Fruit fly (Drosophila melanogaster) whole organism, embryonic: Measurements from ENCODE around the gene CG7656.

Experiments
- Atf-2 ChIP-seq: fragments of 200-800 bp; sonication (Bioruptor generic); optimal IDR thresholded peaks from 2 replicates; lab custom pipeline; 2016; ENCODE audit warnings: missing biosample characterization, missing genetic modification characterization
- CG10543 ChIP-seq: fragments of 200-800 bp; sonication (Bioruptor generic); optimal IDR thresholded peaks from 3 replicates; lab custom pipeline; 2017; ENCODE audit warnings: missing biosample characterization, mild to moderate bottlenecking, missing genetic modification characterization, moderate library complexity
- CG13287 ChIP-seq: fragments of 200-800 bp; sonication (Bioruptor generic); IDR thresholded peaks from 2 replicates; pipeline ENCODE4 v1.3.6; 2022; ENCODE audit warnings: missing biosample characterization, missing genetic modification characterization; ENCODE audit not compliant: partially characterized antibody
- CG14441 ChIP-seq: fragments of 200-800 bp; sonication (Bioruptor generic); IDR thresholded peaks from 2 replicates; pipeline ENCODE4 v1.3.6; 2022; ENCODE audit warnings: missing biosample characterization, missing genetic modification characterization
- CG14667 ChIP-seq: fragments of 200-800 bp; sonication (Bioruptor generic); IDR thresholded peaks from 2 replicates; pipeline ENCODE4 v1.3.6; 2022; ENCODE audit warnings: missing biosample characterization, missing genetic modification characterization
- CG15269 ChIP-seq: fragments of 200-800 bp; sonication (Bioruptor generic); optimal IDR thresholded peaks from 2 replicates; lab custom pipeline; 2018; ENCODE audit warnings: missing biosample characterization, mild to moderate bottlenecking, missing genetic modification characterization, moderate library complexity
- CG1603 ChIP-seq: fragments of 200-800 bp; sonication (Bioruptor generic); optimal IDR thresholded peaks from 2 replicates; lab custom pipeline; 2019; ENCODE audit warnings: missing biosample characterization, mild to moderate bottlenecking, missing genetic modification characterization, moderate library complexity
- CG17186 ChIP-seq: fragments of 200-800 bp; sonication (Bioruptor generic); optimal IDR thresholded peaks from 3 replicates; lab custom pipeline; 2017; ENCODE audit warnings: missing biosample characterization, missing genetic modification reagents, missing genetic modification characterization
- CG1792 ChIP-seq: fragments of 200-800 bp; sonication (Bioruptor generic); optimal IDR thresholded peaks from 2 replicates; lab custom pipeline; 2016; ENCODE audit warnings: missing biosample characterization, missing genetic modification characterization
- CG3065 ChIP-seq: fragments of 200-800 bp; sonication (Bioruptor generic); optimal IDR thresholded peaks from 2 replicates; lab custom pipeline; 2016; ENCODE audit warnings: missing biosample characterization, missing genetic modification characterization
- CG3838 ChIP-seq: fragments of 200-800 bp; sonication (Bioruptor generic); optimal IDR thresholded peaks from 3 replicates; lab custom pipeline; 2016; ENCODE audit warnings: missing biosample characterization, missing genetic modification characterization
- CG4617 ChIP-seq: fragments of 200-800 bp; sonication (Bioruptor generic); optimal IDR thresholded peaks from 3 replicates; lab custom pipeline; 2016; ENCODE audit warnings: missing biosample characterization, missing genetic modification characterization, borderline replicate concordance
- CG6765 ChIP-seq: fragments of 200-800 bp; sonication (Bioruptor generic); optimal IDR thresholded peaks from 3 replicates; lab custom pipeline; 2017; ENCODE audit warnings: missing biosample characterization, mild to moderate bottlenecking, missing genetic modification characterization
- CG6813 ChIP-seq: fragments of 200-800 bp; sonication (Bioruptor generic); optimal IDR thresholded peaks from 2 replicates; lab custom pipeline; 2017; ENCODE audit warnings: missing biosample characterization, missing genetic modification characterization, mild to moderate bottlenecking, moderate library complexity, missing genetic modification reagents
- CG7271 ChIP-seq: fragments of 200-800 bp; sonication (Bioruptor generic); optimal IDR thresholded peaks from 2 replicates; lab custom pipeline; 2018; ENCODE audit warnings: missing biosample characterization, mild to moderate bottlenecking, missing genetic modification characterization, moderate library complexity
- CG7357 ChIP-seq: fragments of 200-800 bp; sonication (Bioruptor generic); IDR thresholded peaks from 3 replicates; pipeline ENCODE4 v1.3.6; 2022; ENCODE audit warnings: missing biosample characterization, missing genetic modification characterization
- CG7745 ChIP-seq: fragments of 200-800 bp; sonication (Bioruptor generic); optimal IDR thresholded peaks from 2 replicates; lab custom pipeline; 2018; ENCODE audit warnings: missing biosample characterization, mild to moderate bottlenecking, missing genetic modification characterization, moderate library complexity
- CG7839 ChIP-seq: fragments of 200-800 bp; sonication (Bioruptor generic); optimal IDR thresholded peaks from 3 replicates; lab custom pipeline; 2018; ENCODE audit warnings: missing biosample characterization, mild to moderate bottlenecking, missing genetic modification characterization, moderate library complexity
- CG8089 ChIP-seq: fragments of 200-800 bp; sonication (Bioruptor generic); optimal IDR thresholded peaks from 3 replicates; lab custom pipeline; 2016; ENCODE audit warnings: missing biosample characterization, missing genetic modification characterization
- CkIIα-i1 ChIP-seq: fragments of 200-800 bp; sonication (Bioruptor generic); IDR thresholded peaks from 2 replicates; pipeline ENCODE4 v1.3.6; 2022; ENCODE audit warnings: missing biosample characterization, missing genetic modification characterization
- D19A ChIP-seq: fragments of 200-800 bp; optimal IDR thresholded peaks from 3 replicates; lab custom pipeline; 2019; ENCODE audit warnings: missing biosample characterization, mild to moderate bottlenecking, missing genetic modification characterization, moderate library complexity
- Elba2 ChIP-seq: fragments of 200-800 bp; sonication (Bioruptor generic); optimal IDR thresholded peaks from 3 replicates; lab custom pipeline; 2016; ENCODE audit warnings: missing biosample characterization, missing genetic modification characterization
- Ets65A ChIP-seq: fragments of 200-800 bp; sonication (Bioruptor generic); peaks from one replicate; lab custom pipeline; 2016; ENCODE audit warnings: missing biosample characterization, missing genetic modification characterization
- HLH4C ChIP-seq: fragments of 200-800 bp; sonication (Bioruptor generic); IDR thresholded peaks from 3 replicates; pipeline ENCODE4 v1.3.6; 2022; ENCODE audit warnings: missing biosample characterization, missing genetic modification characterization; ENCODE audit not compliant: partially characterized antibody
- Hand ChIP-seq: fragments of 200-800 bp; sonication (Bioruptor generic); optimal IDR thresholded peaks from 2 replicates; lab custom pipeline; 2017; ENCODE audit warnings: mild to moderate bottlenecking, missing biosample characterization, missing genetic modification reagents, missing genetic modification characterization
- Lpt ChIP-seq: fragments of >200 bp; optimal IDR thresholded peaks from 2 replicates; lab custom pipeline; 2018; ENCODE audit warnings: missing biosample characterization, missing genetic modification characterization
- MTF-1 ChIP-seq: fragments of 200-800 bp; sonication (Bioruptor generic); optimal IDR thresholded peaks from 2 replicates; lab custom pipeline; 2018; ENCODE audit warnings: missing biosample characterization, mild to moderate bottlenecking, missing genetic modification characterization, borderline replicate concordance
- Max ChIP-seq: fragments of 200-800 bp; sonication (Bioruptor generic); optimal IDR thresholded peaks from 2 replicates; lab custom pipeline; 2016; ENCODE audit warnings: missing biosample characterization, mild to moderate bottlenecking, missing genetic modification characterization
- Mes4 ChIP-seq: fragments of 200-800 bp; sonication (Bioruptor generic); optimal IDR thresholded peaks from 2 replicates; lab custom pipeline; 2016; ENCODE audit warnings: missing biosample characterization, missing genetic modification characterization
- NC2β ChIP-seq: fragments of 200-800 bp; sonication (Bioruptor generic); optimal IDR thresholded peaks from 2 replicates; lab custom pipeline; 2016; ENCODE audit warnings: missing biosample characterization, missing genetic modification characterization
- NFAT ChIP-seq: fragments of 200-800 bp; sonication (Bioruptor generic); IDR thresholded peaks from 2 replicates; pipeline ENCODE4 v1.3.6; 2022; ENCODE audit warnings: missing biosample characterization, missing genetic modification characterization
- NK7.1 ChIP-seq: fragments of 200-800 bp; sonication (Bioruptor generic); optimal IDR thresholded peaks from 3 replicates; lab custom pipeline; 2016; ENCODE audit warnings: missing biosample characterization, missing genetic modification characterization
- Scr ChIP-seq: fragments of 200-800 bp; sonication (Bioruptor generic); IDR thresholded peaks from 2 replicates; pipeline ENCODE4 v1.3.6; 2022; ENCODE audit warnings: missing biosample characterization, missing genetic modification characterization; ENCODE audit not compliant: partially characterized antibody
- Xbp1 ChIP-seq: fragments of 200-800 bp; sonication (Bioruptor generic); optimal IDR thresholded peaks from 3 replicates; lab custom pipeline; 2016; ENCODE audit warnings: missing biosample characterization, mild to moderate bottlenecking, missing genetic modification characterization
- ase ChIP-seq: fragments of 200-800 bp; sonication (Bioruptor generic); IDR thresholded peaks from 3 replicates; pipeline ENCODE4 v1.3.6; 2022; ENCODE audit warnings: missing biosample characterization, missing genetic modification characterization
- chm ChIP-seq: fragments of 200-800 bp; sonication (Bioruptor generic); IDR thresholded peaks from 2 replicates; pipeline ENCODE4 v1.3.6; 2022; ENCODE audit warnings: missing biosample characterization, missing genetic modification characterization
- croc ChIP-seq: fragments of 200-800 bp; sonication (Bioruptor generic); conservative IDR thresholded peaks from 3 replicates; pipeline ENCODE4 v1.3.6; 2022; ENCODE audit warnings: missing biosample characterization, missing genetic modification characterization
- cwo ChIP-seq: fragments of 200-800 bp; sonication (Bioruptor generic); optimal IDR thresholded peaks from 3 replicates; lab custom pipeline; 2017; ENCODE audit warnings: missing biosample characterization, missing genetic modification characterization, mild to moderate bottlenecking, moderate library complexity, missing genetic modification reagents
- en ChIP-seq: fragments of 200-800 bp; sonication (Bioruptor generic); optimal IDR thresholded peaks from 2 replicates; lab custom pipeline; 2016; ENCODE audit warnings: missing biosample characterization, missing genetic modification characterization
- kay ChIP-seq: fragments of 200-800 bp; sonication (Bioruptor generic); optimal IDR thresholded peaks from 2 replicates; lab custom pipeline; 2016; ENCODE audit warnings: missing biosample characterization, missing genetic modification characterization
- lov ChIP-seq, 2 experiments: fragments of 200-800 bp in 1 of 2; fragments of >200 bp in 1 of 2; sonication (Bioruptor generic) in 1 of 2; IDR thresholded peaks in 1 of 2; optimal IDR thresholded peaks in 1 of 2; 2 replicates in 1 of 2; 3 replicates in 1 of 2; pipeline versions ENCODE4 v1.3.6 to Lab custom; 2017 to 2022; ENCODE audit warnings: missing biosample characterization in 1 of 2, missing genetic modification characterization in 1 of 2
- mld ChIP-seq: fragments of 200-800 bp; sonication (Bioruptor generic); IDR thresholded peaks from 3 replicates; pipeline ENCODE4 v1.3.6; 2022; ENCODE audit warnings: missing biosample characterization, missing genetic modification characterization; ENCODE audit not compliant: partially characterized antibody
- phol ChIP-seq: fragments of 200-800 bp; sonication (Bioruptor generic); optimal IDR thresholded peaks from 3 replicates; lab custom pipeline; 2018; ENCODE audit warnings: missing biosample characterization, mild to moderate bottlenecking, missing genetic modification characterization, moderate library complexity
- rib ChIP-seq: fragments of 200-800 bp; sonication (Bioruptor generic); IDR thresholded peaks from 2 replicates; pipeline ENCODE4 v1.3.6; 2022; ENCODE audit warnings: missing biosample characterization, missing genetic modification characterization
- sens ChIP-seq: fragments of 200-800 bp; sonication (Bioruptor generic); peaks from one replicate; lab custom pipeline; 2016; ENCODE audit warnings: missing biosample characterization, missing genetic modification characterization
- sisA ChIP-seq: fragments of 200-800 bp; sonication (Bioruptor generic); IDR thresholded peaks from 2 replicates; pipeline ENCODE4 v1.3.6; 2022; ENCODE audit warnings: missing biosample characterization, missing genetic modification characterization
- tna ChIP-seq: fragments of 200-800 bp; sonication (Bioruptor generic); IDR thresholded peaks from 2 replicates; pipeline ENCODE4 v1.3.6; 2022; ENCODE audit warnings: missing biosample characterization, missing genetic modification characterization; ENCODE audit not compliant: partially characterized antibody
- twi ChIP-seq: fragments of 200-800 bp; optimal IDR thresholded peaks from 2 replicates; lab custom pipeline; 2019; ENCODE audit warnings: missing biosample characterization, mild to moderate bottlenecking, missing genetic modification characterization, moderate library complexity
- vvl ChIP-seq: fragments of 200-800 bp; sonication (Bioruptor generic); IDR thresholded peaks from 2 replicates; pipeline ENCODE4 v1.3.6; 2022; ENCODE audit warnings: missing biosample characterization, missing genetic modification characterization

CG7656 gene

DNA sequence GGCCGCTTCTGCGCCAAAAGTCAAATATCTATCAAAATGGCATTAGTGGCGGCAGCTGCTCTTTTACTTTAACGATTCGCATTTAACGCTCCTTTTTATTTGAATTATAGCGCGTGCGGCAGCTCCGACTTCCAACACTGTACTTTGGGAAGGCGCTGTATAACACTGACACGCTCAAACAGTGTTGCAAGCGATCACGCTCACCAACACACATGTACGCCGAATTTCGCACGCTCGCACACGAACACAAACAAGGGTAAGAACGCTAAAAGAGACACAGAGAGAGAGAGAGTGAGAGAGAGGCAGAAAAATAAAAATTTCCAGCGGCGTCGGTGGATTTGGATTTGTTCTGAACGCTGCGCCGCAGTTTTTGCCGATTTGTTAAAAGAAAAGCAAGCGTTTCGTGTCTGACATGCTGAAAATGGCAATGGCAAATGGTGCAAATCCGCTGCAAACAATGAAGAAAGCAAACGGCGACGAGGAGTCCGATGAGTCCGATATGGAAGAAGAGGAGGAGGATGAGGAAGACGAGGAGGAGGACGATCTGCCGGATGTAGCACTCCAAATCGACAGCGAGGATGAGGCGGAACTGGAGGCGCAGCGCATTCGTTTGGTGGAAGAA is 31.8 kb upstream of the CG7656 start, which contains the start of gene Phs (continued):
- peak; percentile 69 for TF ChIP-seq CG10543 (GFP tag; lab: Kevin White, UChicago)
- no peak for TF ChIP-seq mld (GFP tag; lab: Robert Waterston, UW)
- TF ChIP-seq chm (GFP tag; lab: Robert Waterston, UW) = peak; percentile 93
- TF ChIP-seq rib (GFP tag; lab: Robert Waterston, UW) = peak; percentile 97
- peak; percentile 51 for TF ChIP-seq CG3065
- TF ChIP-seq cwo (GFP tag; lab: Kevin White, UChicago) = peak; percentile 47
- peak; percentile 72 for TF ChIP-seq CG6813 (GFP tag; lab: Kevin White, UChicago)
- TF ChIP-seq CG14667 (GFP tag; lab: Robert Waterston, UW) = 0 out of 2 replicates have a peak, but pooled peaks have one; percentile 51
- TF ChIP-seq CG1603 (tag; lab: Kevin White, UChicago) = peak; percentile 83
- TF ChIP-seq CG14441 (GFP tag; lab: Robert Waterston, UW) = peak; percentile 65
- TF ChIP-seq HLH4C (GFP tag; lab: Robert Waterston, UW) = 0 out of 3 replicates have a peak, but pooled peaks have one; percentile 49
- TF ChIP-seq Xbp1 = peak; percentile 81
- no peak for TF ChIP-seq Hand (GFP tag; lab: Kevin White, UChicago)
- TF ChIP-seq NFAT (GFP tag; lab: Robert Waterston, UW) = peak; percentile 96
- TF ChIP-seq tna = no peak
- peak; percentile 88 for TF ChIP-seq vvl (GFP tag; lab: Robert Waterston, UW)
- TF ChIP-seq Mes4 (GFP tag; lab: Kevin White, UChicago) = peak; percentile 72
- TF ChIP-seq CG8089 (GFP tag; lab: Kevin White, UChicago) = peak; percentile 76
- peak; percentile 79 for TF ChIP-seq MTF-1 (GFP tag; lab: Kevin White, UChicago)
- TF ChIP-seq sisA (GFP tag; lab: Robert Waterston, UW) = peak; percentile 73
- TF ChIP-seq phol = peak; percentile 57
- TF ChIP-seq CG3838 (GFP tag; lab: Kevin White, UChicago) = peak; percentile 61
- no peak for TF ChIP-seq D19A (tag; lab: Kevin White, UChicago)
- 0 out of 3 replicates have a peak, but pooled peaks have one; percentile 33 for TF ChIP-seq CG7357 (GFP tag; lab: Robert Waterston, UW)
- peak; percentile 48 for TF ChIP-seq twi (tag; lab: Kevin White, UChicago)
- TF ChIP-seq Lpt (GFP tag; lab: Kevin White, UChicago) = no peak
- TF ChIP-seq NC2β (GFP tag; lab: Kevin White, UChicago) = peak; percentile 86
- TF ChIP-seq Max (GFP tag; lab: Kevin White, UChicago) = peak; percentile 75
- TF ChIP-seq kay (GFP tag; lab: Kevin White, UChicago) = peak; percentile 61
- peak; percentile 35 for TF ChIP-seq CG7745 (tag; lab: Kevin White, UChicago)
- TF ChIP-seq CG7271 (tag; lab: Kevin White, UChicago) = peak; percentile 49
- peak; percentile 99 for TF ChIP-seq Ets65A (GFP tag; lab: Kevin White, UChicago)
- TF ChIP-seq Atf-2 (GFP tag; lab: Kevin White, UChicago) = peak; percentile 73
- TF ChIP-seq ase (GFP tag; lab: Robert Waterston, UW) = peak; percentile 53; the same call in 1 of the 3 replicates
- TF ChIP-seq CG7839 = peak; percentile 63
- peak; percentile 63 for TF ChIP-seq Elba2 (GFP tag; lab: Kevin White, UChicago)
- peak; percentile 69 for TF ChIP-seq CG13287 (GFP tag; lab: Robert Waterston, UW)
- no peak for TF ChIP-seq CkIIα-i1 (GFP tag; lab: Robert Waterston, UW)
- TF ChIP-seq Scr (GFP tag; lab: Robert Waterston, UW) = peak; percentile 48
- TF ChIP-seq croc (GFP tag; lab: Robert Waterston, UW) = peak; percentile 54
- TF ChIP-seq lov (optimal IDR thresholded peaks at IDR 0.05; lab: Kevin White, UChicago) = no peak
- TF ChIP-seq lov (GFP tag; IDR thresholded peaks at IDR 0.05; lab: Robert Waterston, UW) = peak; percentile 78; the same call in 1 of the 3 replicates
- peak; percentile 65 for TF ChIP-seq en (GFP tag; lab: Kevin White, UChicago)
- TF ChIP-seq NK7.1 (GFP tag; lab: Kevin White, UChicago) = peak; percentile 80
- peak; percentile 47 for TF ChIP-seq CG15269
- peak; percentile 93 for TF ChIP-seq sens (GFP tag; lab: Kevin White, UChicago)
- TF ChIP-seq CG17186 (GFP tag; lab: Kevin White, UChicago) = peak; percentile 66
- peak; percentile 45 for TF ChIP-seq CG6765 (GFP tag; lab: Kevin White, UChicago)
- TF ChIP-seq CG4617 (GFP tag; lab: Kevin White, UChicago) = peak; percentile 70
- peak; percentile 71 for TF ChIP-seq CG1792
